Worm (Caenorhabditis elegans) whole organism, L4/young adult: ENCODE measurements around the gene F35D2.1.
A peak's percentile ranks its signal among the peaks of the same experiment; 100 is the strongest.

ENCODE experiments used
- W03F9.2 ChIP-seq: fragments of 150-350 bp; optimal IDR thresholded peaks from 2 replicates; lab custom pipeline; 2014; ENCODE audit warnings: missing biosample characterization, missing genetic modification characterization
- dao-5 ChIP-seq: sonication (generic microtip); optimal IDR thresholded peaks from 2 replicates; lab custom pipeline; 2016; ENCODE audit warnings: missing genotype, missing genetic modification characterization, moderate library complexity, missing compliant biosample characterization
- him-1 ChIP-seq: sonication (generic microtip); optimal IDR thresholded peaks from 2 replicates; lab custom pipeline; 2016; ENCODE audit warnings: missing genotype, missing genetic modification reagents, missing genetic modification characterization, missing compliant biosample characterization

F35D2.1 gene

ce11 chrII:7593227-7593626 is 17.5 kb downstream of the F35D2.1 start:
- TF ChIP-seq him-1 (tag; lab: Kevin White, UChicago) = peak; percentile 21
- TF ChIP-seq dao-5 = no peak
- TF ChIP-seq W03F9.2 (tag; lab: Kevin White, UChicago) = no peak

ce11 chrII:7594262-7594661 is 18.5 kb downstream of the F35D2.1 start:
- TF ChIP-seq W03F9.2 (tag; lab: Kevin White, UChicago) = no peak

ce11 chrII:7594812-7595211 is 19.1 kb downstream of the F35D2.1 start, which contains the start of gene syd-1:
syd-1 (minus strand) TSS chrII:7594912.
- TF ChIP-seq him-1 (tag; lab: Kevin White, UChicago) = no peak
- TF ChIP-seq W03F9.2 (tag; lab: Kevin White, UChicago) = no peak
- TF ChIP-seq dao-5 = no peak

ce11 chrII:7598702-7599314 is 23.1 kb downstream of the F35D2.1 start, which contains the start of gene pgam-5:
pgam-5 (minus strand) TSS chrII:7598752.
- no peak for TF ChIP-seq dao-5
- TF ChIP-seq W03F9.2 (tag; lab: Kevin White, UChicago) = no peak
- TF ChIP-seq him-1 (tag; lab: Kevin White, UChicago) = no peak

ce11 chrII:7599357-7599756 is 23.6 kb downstream of the F35D2.1 start, which contains the start of gene npp-21:
npp-21 (plus strand) TSS chrII:7599657.
- no peak for TF ChIP-seq W03F9.2 (tag; lab: Kevin White, UChicago)

- TF ChIP-seq W03F9.2 (tag; lab: Kevin White, UChicago) (no peak), him-1 (tag; lab: Kevin White, UChicago) (no peak), dao-5 (no peak)
Measured at ce11 chrII:7605306-7605705, 29.6 kb downstream of the F35D2.1 start, which contains the start of gene osm-8. osm-8 (minus strand) TSS chrII:7605406.

- TF ChIP-seq him-1 (tag; lab: Kevin White, UChicago) = no peak
- no peak for TF ChIP-seq dao-5
- TF ChIP-seq W03F9.2 (tag; lab: Kevin White, UChicago) = no peak
Measured at ce11 chrII:7607953-7608352, 32.2 kb downstream of the F35D2.1 start, which contains the start of gene lips-17. lips-17 (plus strand) TSS chrII:7608253.

ce11 chrII:7613241-7613782 is 37.6 kb downstream of the F35D2.1 start, which contains the start of the genes oig-4 and R07G3.7:
oig-4 (plus strand) TSS chrII:7613541.
R07G3.7 (minus strand) TSS chrII:7613732.
- TF ChIP-seq W03F9.2 (tag; lab: Kevin White, UChicago) (no peak), dao-5 (no peak), him-1 (tag; lab: Kevin White, UChicago) (no peak)

- TF ChIP-seq W03F9.2 (tag; lab: Kevin White, UChicago) = no peak
Measured at ce11 chrII:7614334-7614733, 38.6 kb downstream of the F35D2.1 start.

- TF ChIP-seq dao-5 (no peak), W03F9.2 (tag; lab: Kevin White, UChicago) (no peak), him-1 (tag; lab: Kevin White, UChicago) (no peak)
Measured at ce11 chrII:7615318-7615891, 39.7 kb downstream of the F35D2.1 start.

- TF ChIP-seq him-1 (tag; lab: Kevin White, UChicago) = no peak
- TF ChIP-seq dao-5 = no peak
- no peak for TF ChIP-seq W03F9.2 (tag; lab: Kevin White, UChicago)
Measured at ce11 chrII:7616141-7616540, 40.4 kb downstream of the F35D2.1 start, which contains the start of gene cdc-42. cdc-42 (plus strand) TSS chrII:7616452.

- TF ChIP-seq him-1 (tag; lab: Kevin White, UChicago) = no peak
- no peak for TF ChIP-seq dao-5
- TF ChIP-seq W03F9.2 (tag; lab: Kevin White, UChicago) = no peak
Measured at ce11 chrII:7618212-7618611, 42.5 kb downstream of the F35D2.1 start.

- no peak for TF ChIP-seq dao-5
- no peak for TF ChIP-seq W03F9.2 (tag; lab: Kevin White, UChicago)
- TF ChIP-seq him-1 (tag; lab: Kevin White, UChicago) = no peak
Measured at ce11 chrII:7620413-7620812, 44.7 kb downstream of the F35D2.1 start, which contains the start of gene R07G3.8. R07G3.8 (minus strand) TSS chrII:7620513.

- TF ChIP-seq dao-5 (no peak), W03F9.2 (tag; lab: Kevin White, UChicago) (no peak), him-1 (tag; lab: Kevin White, UChicago) (no peak)
Measured at ce11 chrII:7621513-7621912, 45.8 kb downstream of the F35D2.1 start.
